Fruit fly (Drosophila melanogaster) whole organism, prepupa: Measurements from ENCODE around the gene Pdxk.
A peak's percentile ranks its signal among the peaks of the same experiment; 100 is the strongest.

ENCODE experiments used
- Blimp-1 ChIP-seq: fragments of 200-800 bp; sonication (Bioruptor generic); optimal IDR thresholded peaks from 3 replicates; lab custom pipeline; 2017; ENCODE audit warnings: missing biosample characterization, missing genetic modification characterization, mild to moderate bottlenecking, moderate library complexity, missing genetic modification reagents
- CG10631 ChIP-seq: fragments of 200-800 bp; sonication (Bioruptor generic); optimal IDR thresholded peaks from 2 replicates; lab custom pipeline; 2016; ENCODE audit warnings: missing biosample characterization, missing genetic modification characterization
- CG10669 ChIP-seq: fragments of 200-800 bp; sonication (Bioruptor generic); optimal IDR thresholded peaks from 3 replicates; lab custom pipeline; 2018; ENCODE audit warnings: missing biosample characterization, mild to moderate bottlenecking, missing genetic modification characterization, moderate library complexity
- CG11294 ChIP-seq: fragments of 200-800 bp; sonication (Bioruptor generic); IDR thresholded peaks from 2 replicates; pipeline ENCODE4 v1.3.6; 2022; ENCODE audit warnings: missing biosample characterization, missing genetic modification characterization
- CG11762 ChIP-seq: fragments of 200-800 bp; sonication (Bioruptor generic); optimal IDR thresholded peaks from 3 replicates; lab custom pipeline; 2016; ENCODE audit warnings: missing biosample characterization, missing genetic modification characterization; ENCODE audit not compliant: insufficient read depth
- CG11902 ChIP-seq: fragments of 200-800 bp; sonication (Bioruptor generic); optimal IDR thresholded peaks from 3 replicates; lab custom pipeline; 2016; ENCODE audit warnings: missing biosample characterization, missing genetic modification characterization
- CG1621 ChIP-seq: fragments of 200-800 bp; sonication (Bioruptor generic); optimal IDR thresholded peaks from 3 replicates; lab custom pipeline; 2018; ENCODE audit warnings: missing biosample characterization, mild to moderate bottlenecking, missing genetic modification characterization
- CG16779 ChIP-seq: fragments of 200-800 bp; sonication (Bioruptor generic); optimal IDR thresholded peaks from 3 replicates; lab custom pipeline; 2017; ENCODE audit warnings: missing biosample characterization, mild to moderate bottlenecking, missing genetic modification characterization
- CG32006 ChIP-seq: fragments of 200-800 bp; sonication (Bioruptor generic); optimal IDR thresholded peaks from 3 replicates; lab custom pipeline; 2017; ENCODE audit warnings: missing biosample characterization, mild to moderate bottlenecking, missing genetic modification characterization
- CG3919 ChIP-seq: fragments of 200-800 bp; sonication (Bioruptor generic); optimal IDR thresholded peaks from 3 replicates; lab custom pipeline; 2016; ENCODE audit warnings: missing biosample characterization, missing genetic modification characterization
- CG4318 ChIP-seq: fragments of 200-800 bp; sonication (Bioruptor generic); optimal IDR thresholded peaks from 3 replicates; lab custom pipeline; 2017; ENCODE audit warnings: missing biosample characterization, mild to moderate bottlenecking, missing genetic modification characterization
- CG6792 ChIP-seq: fragments of 200-800 bp; sonication (Bioruptor generic); optimal IDR thresholded peaks from 3 replicates; lab custom pipeline; 2016; ENCODE audit warnings: missing biosample characterization, missing genetic modification characterization
- CG6854 ChIP-seq: fragments of 200-800 bp; sonication (Bioruptor generic); optimal IDR thresholded peaks from 2 replicates; lab custom pipeline; 2017; ENCODE audit warnings: missing biosample characterization, mild to moderate bottlenecking, missing genetic modification characterization
- CG8119 ChIP-seq: fragments of 200-800 bp; sonication (Bioruptor generic); IDR thresholded peaks from 3 replicates; pipeline ENCODE4 v1.3.6; 2022; ENCODE audit warnings: missing biosample characterization, missing genetic modification characterization
- CG8632 ChIP-seq: fragments of 200-800 bp; sonication (Bioruptor generic); optimal IDR thresholded peaks from 3 replicates; lab custom pipeline; 2016; ENCODE audit warnings: missing biosample characterization, missing genetic modification characterization
- CG9139 ChIP-seq: fragments of 200-800 bp; sonication (Bioruptor generic); optimal IDR thresholded peaks from 3 replicates; lab custom pipeline; 2017; ENCODE audit warnings: missing biosample characterization, mild to moderate bottlenecking, missing genetic modification characterization
- Eip75B ChIP-seq: fragments of 200-800 bp; sonication (Bioruptor generic); optimal IDR thresholded peaks from 3 replicates; lab custom pipeline; 2016; ENCODE audit warnings: missing biosample characterization, missing genetic modification characterization
- Eip78C ChIP-seq: fragments of 200-800 bp; sonication (Bioruptor generic); peaks from one replicate; lab custom pipeline; 2016; ENCODE audit warnings: missing biosample characterization, missing genetic modification characterization
- Eip93F ChIP-seq: fragments of 200-800 bp; sonication (Bioruptor generic); optimal IDR thresholded peaks from 2 replicates; lab custom pipeline; 2016; ENCODE audit warnings: missing biosample characterization, mild to moderate bottlenecking, missing genetic modification characterization
- Ets21C ChIP-seq: fragments of 200-800 bp; sonication (Bioruptor generic); optimal IDR thresholded peaks from 3 replicates; lab custom pipeline; 2016; ENCODE audit warnings: missing biosample characterization, missing genetic modification characterization
- Ets96B ChIP-seq: fragments of 200-800 bp; optimal IDR thresholded peaks from 2 replicates; lab custom pipeline; 2019; ENCODE audit warnings: missing biosample characterization, mild to moderate bottlenecking, missing genetic modification characterization, moderate library complexity
- Gug ChIP-seq: fragments of 200-800 bp; sonication (Bioruptor generic); IDR thresholded peaks from 2 replicates; pipeline ENCODE4 v1.3.6; 2022; ENCODE audit warnings: missing biosample characterization, missing genetic modification characterization
- Hr38 ChIP-seq: sonication (Bioruptor generic); optimal IDR thresholded peaks from 2 replicates; lab custom pipeline; 2016; ENCODE audit warnings: missing biosample characterization, missing genetic modification characterization
- Hr39 ChIP-seq: fragments of 200-800 bp; sonication (Bioruptor generic); optimal IDR thresholded peaks from 2 replicates; lab custom pipeline; 2016; ENCODE audit warnings: missing biosample characterization, missing genetic modification characterization
- Hr4 ChIP-seq: fragments of 200-800 bp; sonication (Bioruptor generic); optimal IDR thresholded peaks from 3 replicates; lab custom pipeline; 2016; ENCODE audit warnings: missing biosample characterization, missing genetic modification characterization
- Lpt ChIP-seq: fragments of 200-800 bp; sonication (Bioruptor generic); optimal IDR thresholded peaks from 3 replicates; lab custom pipeline; 2016; ENCODE audit warnings: missing biosample characterization, missing genetic modification characterization
- Met ChIP-seq: fragments of 200-800 bp; sonication (Bioruptor generic); optimal IDR thresholded peaks from 3 replicates; lab custom pipeline; 2016; ENCODE audit warnings: missing biosample characterization, missing genetic modification characterization
- OdsH ChIP-seq: fragments of 200-800 bp; sonication (Bioruptor generic); optimal IDR thresholded peaks from 3 replicates; lab custom pipeline; 2016; ENCODE audit warnings: missing biosample characterization, missing genetic modification characterization
- Smox ChIP-seq: fragments of 200-800 bp; sonication (Bioruptor generic); optimal IDR thresholded peaks from 3 replicates; lab custom pipeline; 2016; ENCODE audit warnings: missing biosample characterization, missing genetic modification characterization
- Sox14 ChIP-seq: fragments of 200-800 bp; sonication (Bioruptor generic); optimal IDR thresholded peaks from 3 replicates; lab custom pipeline; 2016; ENCODE audit warnings: missing biosample characterization, missing genetic modification characterization
- achi ChIP-seq: fragments of 200-800 bp; sonication (Bioruptor generic); optimal IDR thresholded peaks from 3 replicates; lab custom pipeline; 2016; ENCODE audit warnings: missing biosample characterization, missing genetic modification characterization
- acj6 ChIP-seq: fragments of 200-800 bp; sonication (Bioruptor generic); optimal IDR thresholded peaks from 3 replicates; lab custom pipeline; 2016; ENCODE audit warnings: missing biosample characterization, missing genetic modification characterization
- cyc ChIP-seq: fragments of 200-800 bp; sonication (Bioruptor generic); optimal IDR thresholded peaks from 3 replicates; lab custom pipeline; 2016; ENCODE audit warnings: missing biosample characterization, missing genetic modification characterization
- dac ChIP-seq: fragments of 200-800 bp; sonication (Bioruptor generic); optimal IDR thresholded peaks from 2 replicates; lab custom pipeline; 2017; ENCODE audit warnings: missing biosample characterization, mild to moderate bottlenecking, missing genetic modification characterization
- dsx ChIP-seq: fragments of 200-800 bp; optimal IDR thresholded peaks from 3 replicates; lab custom pipeline; 2019; ENCODE audit warnings: missing biosample characterization, mild to moderate bottlenecking, missing genetic modification characterization, moderate library complexity; ENCODE audit not compliant: poor library complexity, severe bottlenecking
- eg ChIP-seq: fragments of 200-800 bp; sonication (Bioruptor generic); IDR thresholded peaks from 3 replicates; pipeline ENCODE4 v1.3.6; 2022; ENCODE audit warnings: missing biosample characterization, missing genetic modification characterization
- esn ChIP-seq: fragments of 200-800 bp; sonication (Bioruptor generic); optimal IDR thresholded peaks from 2 replicates; lab custom pipeline; 2016; ENCODE audit warnings: missing biosample characterization, mild to moderate bottlenecking, missing genetic modification characterization, moderate library complexity
- fd59A ChIP-seq: fragments of 200-800 bp; sonication (Bioruptor generic); optimal IDR thresholded peaks from 2 replicates; lab custom pipeline; 2017; ENCODE audit warnings: missing biosample characterization, mild to moderate bottlenecking, missing genetic modification characterization, missing genetic modification reagents
- fd85E ChIP-seq: fragments of 200-800 bp; sonication (Bioruptor generic); optimal IDR thresholded peaks from 3 replicates; lab custom pipeline; 2016; ENCODE audit warnings: missing biosample characterization, missing genetic modification characterization
- fkh ChIP-seq: fragments of 200-800 bp; sonication (Bioruptor generic); optimal IDR thresholded peaks from 3 replicates; lab custom pipeline; 2017; ENCODE audit warnings: missing biosample characterization, mild to moderate bottlenecking, missing genetic modification characterization, moderate library complexity
- lz ChIP-seq: fragments of 200-800 bp; sonication (Bioruptor generic); optimal IDR thresholded peaks from 3 replicates; lab custom pipeline; 2016; ENCODE audit warnings: missing biosample characterization, missing genetic modification characterization
- net ChIP-seq: fragments of 200-800 bp; sonication (Bioruptor generic); optimal IDR thresholded peaks from 3 replicates; lab custom pipeline; 2016; ENCODE audit warnings: missing biosample characterization, missing genetic modification characterization
- pdm3 ChIP-seq: fragments of 200-800 bp; sonication (Bioruptor generic); optimal IDR thresholded peaks from 3 replicates; lab custom pipeline; 2016; ENCODE audit warnings: missing biosample characterization, missing genetic modification characterization
- salr ChIP-seq, 2 experiments: fragments of 200-800 bp; sonication (Bioruptor generic); optimal IDR thresholded peaks; 3 replicates each; lab custom pipeline; 2016 to 2018; ENCODE audit warnings: missing biosample characterization in 2 of 2, missing genetic modification characterization in 2 of 2, mild to moderate bottlenecking in 1 of 2
- spab ChIP-seq: fragments of 200-800 bp; sonication (Bioruptor generic); optimal IDR thresholded peaks from 2 replicates; lab custom pipeline; 2017; ENCODE audit warnings: missing biosample characterization, mild to moderate bottlenecking, missing genetic modification characterization, missing genetic modification reagents
- ss ChIP-seq, 2 experiments: fragments of 200-800 bp; sonication (Bioruptor generic); optimal IDR thresholded peaks; 2 replicates in 1 of 2; 3 replicates in 1 of 2; lab custom pipeline; 2017 to 2018; ENCODE audit warnings: mild to moderate bottlenecking in 2 of 2, missing biosample characterization in 2 of 2, missing genetic modification characterization in 2 of 2, moderate library complexity in 1 of 2
- svp ChIP-seq: fragments of 200-800 bp; sonication (Bioruptor generic); peaks from one replicate; lab custom pipeline; 2016; ENCODE audit warnings: missing biosample characterization, missing genetic modification characterization
- vri ChIP-seq: fragments of 200-800 bp; sonication (Bioruptor generic); optimal IDR thresholded peaks from 3 replicates; lab custom pipeline; 2016; ENCODE audit warnings: missing biosample characterization, mild to moderate bottlenecking, missing genetic modification characterization

Pdxk gene

DNA sequence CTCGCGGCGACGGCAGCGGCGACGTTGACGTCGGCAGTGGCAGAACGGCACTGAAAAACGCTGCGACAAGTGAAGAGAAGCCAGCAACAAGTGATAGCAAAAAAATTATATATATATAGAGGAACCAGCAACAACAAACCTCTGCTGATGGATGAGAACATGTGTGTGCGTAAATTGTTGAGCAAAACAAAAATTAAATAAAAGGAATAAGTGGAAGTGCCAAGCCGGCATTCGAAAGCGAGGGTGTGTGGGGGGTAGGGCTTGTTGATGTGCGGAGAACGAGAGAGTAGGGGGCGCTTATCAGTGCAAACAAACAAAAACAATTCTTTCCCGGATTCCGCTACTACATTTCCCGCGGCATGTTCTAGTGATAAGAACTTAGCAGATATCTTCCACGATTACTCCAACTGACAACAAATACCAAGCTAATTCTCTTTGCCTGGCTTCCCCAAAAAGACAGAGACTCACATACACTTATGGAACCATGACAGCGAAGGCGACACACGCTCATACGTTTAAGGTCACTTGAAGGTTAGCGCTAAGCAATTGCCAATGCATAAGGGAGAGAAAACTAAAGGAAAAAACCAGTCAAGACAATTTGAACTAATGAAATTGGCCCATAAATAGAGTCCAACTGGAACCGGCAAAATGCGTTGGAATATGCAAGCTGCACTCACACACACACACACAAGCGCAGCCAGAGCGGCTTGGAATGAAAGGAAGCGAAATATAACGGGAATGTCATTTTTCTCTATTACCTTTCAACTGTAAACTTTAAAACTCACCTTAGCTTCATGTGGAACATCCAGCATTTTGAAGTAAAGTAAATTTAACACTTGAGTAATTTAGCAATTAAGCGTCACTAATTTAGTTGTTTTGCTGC is 2.0 kb upstream of the Pdxk start (continued):
- TF ChIP-seq dsx (peak; percentile 52), fd85E (no peak), Ets96B (tag; lab: Kevin White, UChicago) (peak; percentile 51), CG32006 (no peak), fd59A (GFP tag; lab: Kevin White, UChicago) (no peak), CG6854 (GFP tag; lab: Kevin White, UChicago) (no peak), Sox14 (peak; percentile 6), CG11902 (GFP tag; lab: Kevin White, UChicago) (no peak), CG6792 (no peak)

DNA sequence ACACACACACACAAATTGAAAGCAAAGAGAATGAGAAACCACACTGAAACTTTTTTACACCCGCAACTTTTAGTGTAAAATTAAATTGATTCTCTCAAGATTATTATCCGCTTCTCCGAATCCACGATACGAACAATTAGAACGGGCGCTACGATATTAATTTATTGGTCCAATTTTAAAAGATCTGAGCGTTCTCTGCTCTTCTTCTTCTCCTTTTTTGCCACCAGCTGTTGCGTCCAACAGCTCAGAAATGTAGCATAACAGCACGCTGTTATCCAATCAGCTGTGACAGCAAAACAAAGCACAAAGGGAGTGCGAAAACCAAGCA is 1.4 kb upstream of the Pdxk start, which contains the start of the genes UGP and Svip:
TSS of gene UGP (minus strand) at position 223 of the 328 bp plus-strand sequence.
TSS of gene Svip (plus strand) at position 287 of the 328 bp plus-strand sequence.
- TF ChIP-seq pdm3 (no peak), Ets96B (tag; lab: Kevin White, UChicago) (peak; percentile 10), Hr38 (GFP tag; lab: Kevin White, UChicago) (no peak), Smox (GFP tag; lab: Kevin White, UChicago) (no peak), acj6 (no peak), salr (GFP tag; optimal IDR thresholded peaks at IDR 0.05; lab: Kevin White, UChicago) (no peak), CG1621 (tag; lab: Kevin White, UChicago) (no peak), esn (peak; percentile 57), dac (no peak), Eip78C (GFP tag; lab: Kevin White, UChicago) (peak; percentile 71), Eip93F (no peak), CG11294 (no peak), CG9139 (GFP tag; lab: Kevin White, UChicago) (no peak), lz (GFP tag; lab: Kevin White, UChicago) (peak; percentile 34), spab (no peak), svp (GFP tag; lab: Kevin White, UChicago) (no peak), cyc (GFP tag; lab: Kevin White, UChicago) (no peak), vri (no peak), ss (GFP tag; optimal IDR thresholded peaks at IDR 0.05; lab: Kevin White, UChicago) (no peak), Blimp-1 (GFP tag; lab: Kevin White, UChicago) (no peak), fd85E (no peak), net (GFP tag; lab: Kevin White, UChicago) (peak; percentile 53), Gug (GFP tag; lab: Robert Waterston, UW) (no peak), CG32006 (no peak), CG10669 (GFP tag; lab: Kevin White, UChicago) (no peak), fd59A (GFP tag; lab: Kevin White, UChicago) (no peak), Lpt (GFP tag; lab: Kevin White, UChicago) (no peak), CG4318 (GFP tag; lab: Kevin White, UChicago) (no peak), CG6854 (GFP tag; lab: Kevin White, UChicago) (no peak), CG16779 (tag; lab: Kevin White, UChicago) (no peak), CG8632 (GFP tag; lab: Kevin White, UChicago) (no peak), Hr39 (peak; percentile 10), CG3919 (GFP tag; lab: Kevin White, UChicago) (peak; percentile 60), CG11902 (GFP tag; lab: Kevin White, UChicago) (no peak), OdsH (GFP tag; lab: Kevin White, UChicago) (peak; percentile 17), Met (GFP tag; lab: Kevin White, UChicago) (no peak), achi (peak; percentile 39), CG10631 (GFP tag; lab: Kevin White, UChicago) (no peak), eg (GFP tag; lab: Robert Waterston, UW) (peak; percentile 68; the same call in 2 of the 3 replicates), Sox14 (peak; percentile 93), Hr4 (GFP tag; lab: Kevin White, UChicago) (peak; percentile 64), CG11762 (GFP tag; lab: Kevin White, UChicago) (no peak), CG8119 (GFP tag; lab: Robert Waterston, UW) (peak; percentile 43; the same call in 2 of the 3 replicates), Eip75B (GFP tag; lab: Kevin White, UChicago) (peak; percentile 35), fkh (GFP tag; lab: Kevin White, UChicago) (no peak), Ets21C (GFP tag; lab: Kevin White, UChicago) (no peak)
